Fruit fly (Drosophila melanogaster) whole organism, prepupa: ENCODE measurements around the gene RAF2.

Experiments
- CG6792 ChIP-seq: fragments of 200-800 bp; sonication (Bioruptor generic); optimal IDR thresholded peaks from 3 replicates; lab custom pipeline; 2016; ENCODE audit warnings: missing biosample characterization, missing genetic modification characterization
- CG6808 ChIP-seq: fragments of 200-800 bp; sonication (Bioruptor generic); optimal IDR thresholded peaks from 3 replicates; lab custom pipeline; 2017; ENCODE audit warnings: missing biosample characterization, missing genetic modification characterization, mild to moderate bottlenecking, moderate library complexity, missing genetic modification reagents
- CG7368 ChIP-seq: fragments of 200-800 bp; sonication (Bioruptor generic); optimal IDR thresholded peaks from 3 replicates; lab custom pipeline; 2016; ENCODE audit warnings: missing biosample characterization, missing genetic modification characterization
- Eip75B ChIP-seq: fragments of 200-800 bp; sonication (Bioruptor generic); optimal IDR thresholded peaks from 3 replicates; lab custom pipeline; 2016; ENCODE audit warnings: missing biosample characterization, missing genetic modification characterization
- Ets96B ChIP-seq: fragments of 200-800 bp; optimal IDR thresholded peaks from 2 replicates; lab custom pipeline; 2019; ENCODE audit warnings: missing biosample characterization, mild to moderate bottlenecking, missing genetic modification characterization, moderate library complexity
- Hr38 ChIP-seq: sonication (Bioruptor generic); optimal IDR thresholded peaks from 2 replicates; lab custom pipeline; 2016; ENCODE audit warnings: missing biosample characterization, missing genetic modification characterization
- Hr4 ChIP-seq: fragments of 200-800 bp; sonication (Bioruptor generic); optimal IDR thresholded peaks from 3 replicates; lab custom pipeline; 2016; ENCODE audit warnings: missing biosample characterization, missing genetic modification characterization
- Met ChIP-seq: fragments of 200-800 bp; sonication (Bioruptor generic); optimal IDR thresholded peaks from 3 replicates; lab custom pipeline; 2016; ENCODE audit warnings: missing biosample characterization, missing genetic modification characterization
- OdsH ChIP-seq: fragments of 200-800 bp; sonication (Bioruptor generic); optimal IDR thresholded peaks from 3 replicates; lab custom pipeline; 2016; ENCODE audit warnings: missing biosample characterization, missing genetic modification characterization
- lz ChIP-seq: fragments of 200-800 bp; sonication (Bioruptor generic); optimal IDR thresholded peaks from 3 replicates; lab custom pipeline; 2016; ENCODE audit warnings: missing biosample characterization, missing genetic modification characterization

dm6 chr3L:16431056-16431455 lies 44.9 kb downstream of the RAF2 start:
- no peak for TF ChIP-seq Hr38 (GFP tag; lab: Kevin White, UChicago)
- TF ChIP-seq Hr4 (GFP tag; lab: Kevin White, UChicago), result no peak
- TF ChIP-seq CG6792 (GFP tag; lab: Kevin White, UChicago), result no peak
- no peak for TF ChIP-seq CG7368
- TF ChIP-seq OdsH (GFP tag; lab: Kevin White, UChicago), result no peak
- TF ChIP-seq Ets96B, result no peak
- no peak for TF ChIP-seq Met (GFP tag; lab: Kevin White, UChicago)
- TF ChIP-seq Eip75B (GFP tag; lab: Kevin White, UChicago), result no peak
- TF ChIP-seq CG6808 (GFP tag; lab: Kevin White, UChicago), result no peak
- no peak for TF ChIP-seq lz
